Fruit fly (Drosophila melanogaster) whole organism, embryonic: ENCODE results near the gene ldbr.

Experiments used
- Atf6 ChIP-seq: fragments of 200-800 bp; sonication (Bioruptor generic); IDR thresholded peaks from 2 replicates; pipeline ENCODE4 v1.3.6; 2022; ENCODE audit warnings: missing biosample characterization, missing genetic modification characterization
- CG10543 ChIP-seq: fragments of 200-800 bp; sonication (Bioruptor generic); optimal IDR thresholded peaks from 3 replicates; lab custom pipeline; 2017; ENCODE audit warnings: missing biosample characterization, mild to moderate bottlenecking, missing genetic modification characterization, moderate library complexity
- CG12391 ChIP-seq: fragments of 200-800 bp; sonication (Bioruptor generic); optimal IDR thresholded peaks from 3 replicates; lab custom pipeline; 2018; ENCODE audit warnings: missing biosample characterization, mild to moderate bottlenecking, missing genetic modification characterization, moderate library complexity
- CG15073 ChIP-seq: fragments of 200-800 bp; sonication (Bioruptor generic); optimal IDR thresholded peaks from 2 replicates; lab custom pipeline; 2016; ENCODE audit warnings: missing biosample characterization, missing genetic modification characterization
- CG16813 ChIP-seq: fragments of 200-800 bp; sonication (Bioruptor generic); IDR thresholded peaks from 3 replicates; pipeline ENCODE4 v1.3.6; 2022; ENCODE audit warnings: missing biosample characterization, missing genetic modification characterization; ENCODE audit not compliant: partially characterized antibody
- CG16863 ChIP-seq: fragments of 200-800 bp; sonication (Bioruptor generic); optimal IDR thresholded peaks from 3 replicates; lab custom pipeline; 2016; ENCODE audit warnings: missing biosample characterization, missing genetic modification characterization
- CG17612 ChIP-seq: fragments of 200-800 bp; sonication (Bioruptor generic); IDR thresholded peaks from 2 replicates; pipeline ENCODE4 v1.3.6; 2022; ENCODE audit warnings: missing biosample characterization, missing genetic modification characterization
- CG2120 ChIP-seq: fragments of 200-800 bp; sonication (Bioruptor generic); optimal IDR thresholded peaks from 3 replicates; lab custom pipeline; 2016; ENCODE audit warnings: missing biosample characterization, missing genetic modification characterization
- CG3726 ChIP-seq: fragments of 200-800 bp; sonication (Bioruptor generic); IDR thresholded peaks from 3 replicates; pipeline ENCODE4, ENCODE4 v1.3.6; 2022; ENCODE audit warnings: missing biosample characterization, missing genetic modification characterization
- CG8089 ChIP-seq: fragments of 200-800 bp; sonication (Bioruptor generic); optimal IDR thresholded peaks from 3 replicates; lab custom pipeline; 2016; ENCODE audit warnings: missing biosample characterization, missing genetic modification characterization
- CG8281 ChIP-seq: fragments of 200-800 bp; sonication (Bioruptor generic); optimal IDR thresholded peaks from 2 replicates; lab custom pipeline; 2018; ENCODE audit warnings: missing biosample characterization, mild to moderate bottlenecking, missing genetic modification characterization, moderate library complexity
- CG8765 ChIP-seq: fragments of 200-800 bp; sonication (Bioruptor generic); IDR thresholded peaks from 2 replicates; pipeline ENCODE4 v1.3.6; 2022; ENCODE audit warnings: missing biosample characterization, missing genetic modification characterization
- CG8924 ChIP-seq: fragments of 200-800 bp; optimal IDR thresholded peaks from 3 replicates; lab custom pipeline; 2019; ENCODE audit warnings: missing biosample characterization, mild to moderate bottlenecking, missing genetic modification characterization, moderate library complexity
- CG9817 ChIP-seq: fragments of 200-800 bp; sonication (Bioruptor generic); optimal IDR thresholded peaks from 2 replicates; lab custom pipeline; 2018; ENCODE audit warnings: missing biosample characterization, mild to moderate bottlenecking, missing genetic modification characterization, moderate library complexity
- CkIIα-i1 ChIP-seq: fragments of 200-800 bp; sonication (Bioruptor generic); IDR thresholded peaks from 2 replicates; pipeline ENCODE4 v1.3.6; 2022; ENCODE audit warnings: missing biosample characterization, missing genetic modification characterization
- D19B ChIP-seq: fragments of 200-800 bp; sonication (Bioruptor generic); optimal IDR thresholded peaks from 2 replicates; lab custom pipeline; 2017; ENCODE audit warnings: missing biosample characterization, mild to moderate bottlenecking, missing genetic modification characterization
- Dad ChIP-seq: fragments of 200-800 bp; sonication (Bioruptor generic); optimal IDR thresholded peaks from 3 replicates; lab custom pipeline; 2016; ENCODE audit warnings: missing biosample characterization, missing genetic modification characterization
- Dip3 ChIP-seq: fragments of 200-800 bp; sonication (Bioruptor generic); optimal IDR thresholded peaks from 3 replicates; lab custom pipeline; 2016; ENCODE audit warnings: missing biosample characterization, missing genetic modification characterization
- Eip74EF ChIP-seq, 2 experiments: fragments of 200-800 bp in 1 of 2; fragments of >200 bp in 1 of 2; sonication (Bioruptor generic) in 1 of 2; optimal IDR thresholded peaks; 2 replicates each; lab custom pipeline; 2017 to 2019; ENCODE audit warnings: missing biosample characterization in 2 of 2, missing genetic modification characterization in 2 of 2, mild to moderate bottlenecking in 1 of 2, moderate library complexity in 1 of 2
- Elba2 ChIP-seq: fragments of 200-800 bp; sonication (Bioruptor generic); optimal IDR thresholded peaks from 3 replicates; lab custom pipeline; 2016; ENCODE audit warnings: missing biosample characterization, missing genetic modification characterization
- Fer3 ChIP-seq: fragments of 200-800 bp; sonication (Bioruptor generic); optimal IDR thresholded peaks from 2 replicates; lab custom pipeline; 2018; ENCODE audit warnings: missing biosample characterization, mild to moderate bottlenecking, missing genetic modification characterization, moderate library complexity
- Nf-YA ChIP-seq: fragments of 200-800 bp; sonication (Bioruptor generic); IDR thresholded peaks from 2 replicates; pipeline ENCODE4 v1.3.6; 2022; ENCODE audit warnings: missing biosample characterization, missing genetic modification characterization
- Poxn ChIP-seq: fragments of 200-800 bp; sonication (Bioruptor generic); IDR thresholded peaks from 2 replicates; pipeline ENCODE4 v1.3.6; 2022; ENCODE audit warnings: missing biosample characterization, missing genetic modification characterization
- Taf1 ChIP-seq: fragments of 200-800 bp; sonication (Bioruptor generic); IDR thresholded peaks from 2 replicates; pipeline ENCODE4 v1.3.6; 2022; ENCODE audit warnings: missing biosample characterization, missing genetic modification characterization
- Tbp ChIP-seq: fragments of >200 bp; optimal IDR thresholded peaks from 2 replicates; lab custom pipeline; 2018; ENCODE audit warnings: missing biosample characterization, missing genetic modification characterization
- Vsx1 ChIP-seq: fragments of 200-800 bp; sonication (Bioruptor generic); optimal IDR thresholded peaks from 2 replicates; lab custom pipeline; 2017; ENCODE audit warnings: missing biosample characterization, mild to moderate bottlenecking, missing genetic modification characterization, missing genetic modification reagents
- ato ChIP-seq: fragments of 200-800 bp; sonication (Bioruptor generic); IDR thresholded peaks from 2 replicates; pipeline ENCODE4 v1.3.6; 2022; ENCODE audit warnings: missing biosample characterization, missing genetic modification characterization; ENCODE audit not compliant: partially characterized antibody
- bigmax ChIP-seq: fragments of 200-800 bp; sonication (Bioruptor generic); optimal IDR thresholded peaks from 2 replicates; lab custom pipeline; 2018; ENCODE audit warnings: missing biosample characterization, mild to moderate bottlenecking, missing genetic modification characterization
- br ChIP-seq: fragments of >200 bp; optimal IDR thresholded peaks from 2 replicates; lab custom pipeline; 2017
- bsh ChIP-seq, 2 experiments: fragments of 200-800 bp; sonication (Bioruptor generic); optimal IDR thresholded peaks; 2 replicates each; lab custom pipeline; 2017 to 2018; ENCODE audit warnings: mild to moderate bottlenecking in 2 of 2, missing biosample characterization in 2 of 2, missing genetic modification characterization in 2 of 2, moderate library complexity in 1 of 2
- btn ChIP-seq: fragments of 200-800 bp; sonication (Bioruptor generic); optimal IDR thresholded peaks from 2 replicates; lab custom pipeline; 2016; ENCODE audit warnings: missing biosample characterization, missing genetic modification characterization
- cg ChIP-seq: fragments of 200-800 bp; sonication (Bioruptor generic); optimal IDR thresholded peaks from 3 replicates; lab custom pipeline; 2019; ENCODE audit warnings: missing biosample characterization, mild to moderate bottlenecking, missing genetic modification characterization, moderate library complexity
- dan ChIP-seq: fragments of 200-800 bp; sonication (Bioruptor generic); IDR thresholded peaks from 2 replicates; pipeline ENCODE4 v1.3.6; 2022; ENCODE audit warnings: missing biosample characterization, missing genetic modification characterization
- dmrt11E ChIP-seq: fragments of 200-800 bp; sonication (Bioruptor generic); optimal IDR thresholded peaks from 3 replicates; lab custom pipeline; 2018; ENCODE audit warnings: missing biosample characterization, mild to moderate bottlenecking, missing genetic modification characterization, moderate library complexity
- dysf ChIP-seq: fragments of 200-800 bp; sonication (Bioruptor generic); IDR thresholded peaks from 3 replicates; pipeline ENCODE4 v1.3.6; 2022; ENCODE audit warnings: missing biosample characterization, missing genetic modification characterization
- fu2 ChIP-seq: fragments of 200-800 bp; sonication (Bioruptor generic); optimal IDR thresholded peaks from 2 replicates; lab custom pipeline; 2016; ENCODE audit warnings: missing biosample characterization, missing genetic modification characterization
- gce ChIP-seq: fragments of 200-800 bp; sonication (Bioruptor generic); IDR thresholded peaks from 3 replicates; pipeline ENCODE4 v1.3.6; 2022; ENCODE audit warnings: missing biosample characterization, missing genetic modification characterization
- gsb ChIP-seq: fragments of 200-800 bp; sonication (Bioruptor generic); IDR thresholded peaks from 2 replicates; pipeline ENCODE4 v1.3.6; 2022; ENCODE audit warnings: missing biosample characterization, missing genetic modification characterization
- her ChIP-seq: fragments of 200-800 bp; sonication (Bioruptor generic); optimal IDR thresholded peaks from 2 replicates; lab custom pipeline; 2016; ENCODE audit warnings: missing biosample characterization, missing genetic modification characterization
- kni ChIP-seq: fragments of 200-800 bp; sonication (Bioruptor generic); optimal IDR thresholded peaks from 3 replicates; lab custom pipeline; 2017; ENCODE audit warnings: mild to moderate bottlenecking, missing biosample characterization, missing genetic modification reagents, missing genetic modification characterization
- lola ChIP-seq, 3 experiments: fragments of >200 bp in 2 of 3; fragments of 200-800 bp in 1 of 3; sonication (Bioruptor generic) in 1 of 3; optimal IDR thresholded peaks; 2 replicates each; lab custom pipeline; 2017 to 2019; ENCODE audit warnings: missing biosample characterization in 3 of 3, missing genetic modification characterization in 3 of 3, mild to moderate bottlenecking in 1 of 3, moderate library complexity in 1 of 3
- maf-S ChIP-seq: fragments of 200-800 bp; sonication (Bioruptor generic); optimal IDR thresholded peaks from 2 replicates; lab custom pipeline; 2016; ENCODE audit warnings: missing biosample characterization, missing genetic modification characterization
- mirr ChIP-seq: fragments of 200-800 bp; sonication (Bioruptor generic); optimal IDR thresholded peaks from 3 replicates; lab custom pipeline; 2018; ENCODE audit warnings: missing biosample characterization, mild to moderate bottlenecking, missing genetic modification characterization
- otp ChIP-seq: fragments of 200-800 bp; sonication (Bioruptor generic); IDR thresholded peaks from 3 replicates; pipeline ENCODE4, ENCODE4 v1.3.6; 2022; ENCODE audit warnings: missing biosample characterization, missing genetic modification characterization
- pb ChIP-seq: fragments of 200-800 bp; sonication (Bioruptor generic); optimal IDR thresholded peaks from 3 replicates; lab custom pipeline; 2016; ENCODE audit warnings: missing biosample characterization, missing genetic modification characterization
- schlank ChIP-seq: fragments of 200-800 bp; sonication (Bioruptor generic); optimal IDR thresholded peaks from 2 replicates; lab custom pipeline; 2018; ENCODE audit warnings: missing biosample characterization, mild to moderate bottlenecking, missing genetic modification characterization
- scrt ChIP-seq: fragments of 200-800 bp; sonication (Bioruptor generic); optimal IDR thresholded peaks from 2 replicates; lab custom pipeline; 2018; ENCODE audit warnings: missing biosample characterization, mild to moderate bottlenecking, missing genetic modification characterization, moderate library complexity
- sens-2 ChIP-seq: fragments of 200-800 bp; sonication (Bioruptor generic); IDR thresholded peaks from 2 replicates; pipeline ENCODE4 v1.3.6; 2022; ENCODE audit warnings: missing biosample characterization, missing genetic modification characterization
- slp2 ChIP-seq: fragments of 200-800 bp; sonication (Bioruptor generic); optimal IDR thresholded peaks from 2 replicates; lab custom pipeline; 2016; ENCODE audit warnings: missing biosample characterization, missing genetic modification characterization
- stwl ChIP-seq: fragments of 200-800 bp; sonication (Bioruptor generic); optimal IDR thresholded peaks from 3 replicates; lab custom pipeline; 2018; ENCODE audit warnings: missing biosample characterization, mild to moderate bottlenecking, missing genetic modification characterization, moderate library complexity
- trh ChIP-seq: fragments of 200-800 bp; sonication (Bioruptor generic); optimal IDR thresholded peaks from 2 replicates; lab custom pipeline; 2016; ENCODE audit warnings: missing biosample characterization, missing genetic modification characterization
- tx ChIP-seq: fragments of 200-800 bp; sonication (Bioruptor generic); optimal IDR thresholded peaks from 2 replicates; lab custom pipeline; 2016; ENCODE audit warnings: missing biosample characterization, missing genetic modification characterization

ldbr gene

DNA sequence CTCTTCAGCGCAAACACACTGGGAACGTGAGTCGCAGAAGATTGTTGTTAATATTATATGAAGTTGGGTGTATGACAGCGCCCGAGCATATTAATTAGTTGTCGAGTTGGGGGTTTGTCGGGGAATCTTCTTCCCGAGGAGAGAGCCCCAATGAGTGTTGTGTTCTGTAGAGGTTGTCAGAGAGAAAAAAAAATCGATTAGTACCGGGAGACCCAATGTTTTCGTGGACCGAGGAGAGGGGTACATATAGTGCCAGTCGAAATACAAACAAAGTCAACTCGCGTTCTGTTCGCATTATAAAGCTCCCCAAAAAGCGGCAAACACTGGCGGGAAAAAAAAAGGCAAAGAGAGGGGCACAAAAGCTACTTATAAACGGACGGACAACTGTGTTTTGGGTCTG lies 47.8 kb upstream of the ldbr start (continued):
- TF ChIP-seq Elba2 (no peak), CG16863 (GFP tag; lab: Kevin White, UChicago) (no peak), CkIIα-i1 (GFP tag; lab: Robert Waterston, UW) (no peak), tx (GFP tag; lab: Kevin White, UChicago) (no peak), CG12391 (tag; lab: Kevin White, UChicago) (no peak), CG17612 (GFP tag; lab: Robert Waterston, UW) (no peak), dmrt11E (tag; lab: Kevin White, UChicago) (no peak), stwl (tag; lab: Kevin White, UChicago) (no peak), dysf (0 out of 3 replicates have a peak, but pooled peaks have one; percentile 18), CG2120 (GFP tag; lab: Kevin White, UChicago) (no peak), dan (GFP tag; lab: Robert Waterston, UW) (no peak), slp2 (GFP tag; lab: Kevin White, UChicago) (no peak), CG10543 (GFP tag; lab: Kevin White, UChicago) (no peak), fu2 (GFP tag; lab: Kevin White, UChicago) (no peak), CG3726 (no peak), trh (GFP tag; lab: Kevin White, UChicago) (no peak), CG8765 (no peak), CG15073 (GFP tag; lab: Kevin White, UChicago) (peak; percentile 23), gce (GFP tag; lab: Robert Waterston, UW) (0 out of 3 replicates have a peak, but pooled peaks have one; percentile 26), scrt (no peak), Dip3 (GFP tag; lab: Kevin White, UChicago) (no peak), D19B (GFP tag; lab: Kevin White, UChicago) (peak; percentile 41), gsb (GFP tag; lab: Robert Waterston, UW) (no peak), ato (GFP tag; lab: Robert Waterston, UW) (no peak), Nf-YA (no peak), otp (GFP tag; lab: Robert Waterston, UW) (no peak), kni (GFP tag; lab: Kevin White, UChicago) (peak; percentile 67), Poxn (no peak), pb (GFP tag; lab: Kevin White, UChicago) (no peak), her (GFP tag; lab: Kevin White, UChicago) (no peak), bsh (GFP tag; optimal IDR thresholded peaks at IDR 0.05; lab: Kevin White, UChicago) (no peak), sens-2 (GFP tag; lab: Robert Waterston, UW) (no peak), Eip74EF (GFP tag; optimal IDR thresholded peaks at IDR 0.05; lab: Kevin White, UChicago) (no peak), schlank (peak; percentile 6), CG16813 (GFP tag; lab: Robert Waterston, UW) (no peak), lola (GFP tag; optimal IDR thresholded peaks at IDR 0.05; lab: Kevin White, UChicago) (no peak), Vsx1 (no peak), CG8089 (GFP tag; lab: Kevin White, UChicago) (no peak), mirr (GFP tag; lab: Kevin White, UChicago) (no peak), Fer3 (tag; lab: Kevin White, UChicago) (no peak), btn (GFP tag; lab: Kevin White, UChicago) (no peak), maf-S (GFP tag; lab: Kevin White, UChicago) (no peak), br (lab: Kevin White, UChicago) (no peak), Taf1 (GFP tag; lab: Robert Waterston, UW) (no peak), CG8924 (tag; lab: Kevin White, UChicago) (no peak), Dad (no peak), CG8281 (no peak), CG9817 (tag; lab: Kevin White, UChicago) (no peak), cg (GFP tag; lab: Kevin White, UChicago) (no peak), Tbp (GFP tag; lab: Kevin White, UChicago) (no peak), bigmax (GFP tag; lab: Kevin White, UChicago) (no peak), Atf6 (GFP tag; lab: Robert Waterston, UW) (peak; percentile 40; the same call in 1 of the 2 replicates)
